Fruit fly (Drosophila melanogaster) whole organism, embryonic: ENCODE results near the gene CG14196.
A peak's percentile ranks its signal among the peaks of the same experiment; 100 is the strongest.

ENCODE experiments used
- ATbp ChIP-seq: fragments of 200-800 bp; sonication (Bioruptor generic); optimal IDR thresholded peaks from 2 replicates; lab custom pipeline; 2017; ENCODE audit warnings: missing biosample characterization, mild to moderate bottlenecking, missing genetic modification characterization, missing genetic modification reagents
- B-H1 ChIP-seq: fragments of 200-800 bp; sonication (Bioruptor generic); IDR thresholded peaks from 3 replicates; pipeline ENCODE4 v1.3.6; 2022; ENCODE audit warnings: missing biosample characterization, missing genetic modification characterization
- CG11723 ChIP-seq: fragments of 200-800 bp; sonication (Bioruptor generic); optimal IDR thresholded peaks from 2 replicates; lab custom pipeline; 2017; ENCODE audit warnings: missing biosample characterization, mild to moderate bottlenecking, missing genetic modification characterization
- CG12155 ChIP-seq: fragments of 200-800 bp; sonication (Bioruptor generic); optimal IDR thresholded peaks from 3 replicates; lab custom pipeline; 2016; ENCODE audit warnings: missing biosample characterization, missing genetic modification characterization
- CG12659 ChIP-seq: fragments of 200-800 bp; sonication (Bioruptor generic); optimal IDR thresholded peaks from 3 replicates; lab custom pipeline; 2017; ENCODE audit warnings: mild to moderate bottlenecking, missing biosample characterization, missing genetic modification reagents, missing genetic modification characterization
- CG13894 ChIP-seq: fragments of 200-800 bp; sonication (Bioruptor generic); optimal IDR thresholded peaks from 3 replicates; lab custom pipeline; 2018; ENCODE audit warnings: missing biosample characterization, mild to moderate bottlenecking, missing genetic modification characterization, moderate library complexity
- CG14050 ChIP-seq: fragments of 200-800 bp; sonication (Bioruptor generic); IDR thresholded peaks from 3 replicates; pipeline ENCODE4 v1.3.6; 2022; ENCODE audit warnings: missing biosample characterization, missing genetic modification characterization
- CG15011 ChIP-seq: fragments of 200-800 bp; sonication (Bioruptor generic); optimal IDR thresholded peaks from 3 replicates; lab custom pipeline; 2018; ENCODE audit warnings: missing biosample characterization, mild to moderate bottlenecking, missing genetic modification characterization
- CG15601 ChIP-seq: fragments of 200-800 bp; sonication (Bioruptor generic); optimal IDR thresholded peaks from 3 replicates; lab custom pipeline; 2019; ENCODE audit warnings: missing biosample characterization, mild to moderate bottlenecking, missing genetic modification characterization, moderate library complexity
- CG18011 ChIP-seq: fragments of 200-800 bp; sonication (Bioruptor generic); optimal IDR thresholded peaks from 2 replicates; lab custom pipeline; 2017; ENCODE audit warnings: missing biosample characterization, missing genetic modification characterization, mild to moderate bottlenecking, moderate library complexity, missing genotype
- CG2116 ChIP-seq: fragments of 200-800 bp; sonication (Bioruptor generic); optimal IDR thresholded peaks from 3 replicates; lab custom pipeline; 2018; ENCODE audit warnings: missing biosample characterization, mild to moderate bottlenecking, missing genetic modification characterization
- CG2712 ChIP-seq: fragments of 200-800 bp; optimal IDR thresholded peaks from 3 replicates; lab custom pipeline; 2019; ENCODE audit warnings: missing biosample characterization, mild to moderate bottlenecking, missing genetic modification characterization, moderate library complexity
- CG31365 ChIP-seq: fragments of 200-800 bp; sonication (Bioruptor generic); optimal IDR thresholded peaks from 2 replicates; lab custom pipeline; 2018; ENCODE audit warnings: missing biosample characterization, mild to moderate bottlenecking, missing genetic modification characterization
- CG31441 ChIP-seq: fragments of 200-800 bp; sonication (Bioruptor generic); IDR thresholded peaks from 2 replicates; pipeline ENCODE4 v1.3.6; 2022; ENCODE audit warnings: missing biosample characterization, missing genetic modification characterization
- CG33213 ChIP-seq: fragments of 200-800 bp; sonication (Bioruptor generic); optimal IDR thresholded peaks from 3 replicates; lab custom pipeline; 2016; ENCODE audit warnings: missing biosample characterization, missing genetic modification characterization
- CG3726 ChIP-seq: fragments of 200-800 bp; sonication (Bioruptor generic); IDR thresholded peaks from 3 replicates; pipeline ENCODE4, ENCODE4 v1.3.6; 2022; ENCODE audit warnings: missing biosample characterization, missing genetic modification characterization
- CG3838 ChIP-seq: fragments of 200-800 bp; sonication (Bioruptor generic); optimal IDR thresholded peaks from 3 replicates; lab custom pipeline; 2016; ENCODE audit warnings: missing biosample characterization, missing genetic modification characterization
- CG3847 ChIP-seq: fragments of 200-800 bp; sonication (Bioruptor generic); IDR thresholded peaks from 2 replicates; pipeline ENCODE4 v1.3.6; 2022; ENCODE audit warnings: missing biosample characterization, missing genetic modification characterization
- CG4328 ChIP-seq: fragments of 200-800 bp; sonication (Bioruptor generic); optimal IDR thresholded peaks from 3 replicates; lab custom pipeline; 2017; ENCODE audit warnings: missing biosample characterization, missing genetic modification reagents, missing genetic modification characterization
- CG4730 ChIP-seq: fragments of 200-800 bp; sonication (Bioruptor generic); IDR thresholded peaks from 2 replicates; pipeline ENCODE4 v1.3.6; 2022; ENCODE audit warnings: missing biosample characterization, missing genetic modification characterization
- CG5245 ChIP-seq: fragments of 200-800 bp; sonication (Bioruptor generic); optimal IDR thresholded peaks from 3 replicates; lab custom pipeline; 2016; ENCODE audit warnings: missing biosample characterization, missing genetic modification characterization
- CG7786 ChIP-seq: fragments of 200-800 bp; sonication (Bioruptor generic); optimal IDR thresholded peaks from 2 replicates; lab custom pipeline; 2016; ENCODE audit warnings: missing biosample characterization, missing genetic modification characterization
- CG8478 ChIP-seq: fragments of >200 bp; optimal IDR thresholded peaks from 2 replicates; lab custom pipeline; 2018
- CG9215 ChIP-seq: fragments of 200-800 bp; sonication (Bioruptor generic); IDR thresholded peaks from 2 replicates; pipeline ENCODE4 v1.3.6; 2022; ENCODE audit warnings: missing biosample characterization, missing genetic modification characterization
- CG9727 ChIP-seq: fragments of 200-800 bp; sonication (Bioruptor generic); optimal IDR thresholded peaks from 3 replicates; lab custom pipeline; 2017; ENCODE audit warnings: missing biosample characterization, mild to moderate bottlenecking, missing genetic modification characterization
- CTCF ChIP-seq: fragments of 200-800 bp; sonication (Bioruptor generic); optimal IDR thresholded peaks from 2 replicates; lab custom pipeline; 2017; ENCODE audit warnings: missing biosample characterization, mild to moderate bottlenecking, missing genetic modification characterization, moderate library complexity
- Dad ChIP-seq: fragments of 200-800 bp; sonication (Bioruptor generic); optimal IDR thresholded peaks from 3 replicates; lab custom pipeline; 2016; ENCODE audit warnings: missing biosample characterization, missing genetic modification characterization
- Deaf1 ChIP-seq: fragments of 200-800 bp; optimal IDR thresholded peaks from 3 replicates; lab custom pipeline; 2019; ENCODE audit warnings: missing biosample characterization, mild to moderate bottlenecking, missing genetic modification characterization, moderate library complexity
- HmgZ ChIP-seq: fragments of 200-800 bp; sonication (Bioruptor generic); optimal IDR thresholded peaks from 2 replicates; lab custom pipeline; 2018; ENCODE audit warnings: missing biosample characterization, mild to moderate bottlenecking, missing genetic modification characterization
- Ssrp ChIP-seq: fragments of 200-800 bp; sonication (Bioruptor generic); optimal IDR thresholded peaks from 2 replicates; lab custom pipeline; 2018; ENCODE audit warnings: missing biosample characterization, mild to moderate bottlenecking, missing genetic modification characterization, moderate library complexity
- Taf1 ChIP-seq: fragments of 200-800 bp; sonication (Bioruptor generic); IDR thresholded peaks from 2 replicates; pipeline ENCODE4 v1.3.6; 2022; ENCODE audit warnings: missing biosample characterization, missing genetic modification characterization
- ase ChIP-seq: fragments of 200-800 bp; sonication (Bioruptor generic); IDR thresholded peaks from 3 replicates; pipeline ENCODE4 v1.3.6; 2022; ENCODE audit warnings: missing biosample characterization, missing genetic modification characterization
- bab2 ChIP-seq: fragments of 200-800 bp; sonication (Bioruptor generic); optimal IDR thresholded peaks from 2 replicates; lab custom pipeline; 2016; ENCODE audit warnings: missing biosample characterization, missing genetic modification characterization
- cato ChIP-seq: fragments of 200-800 bp; sonication (Bioruptor generic); optimal IDR thresholded peaks from 2 replicates; lab custom pipeline; 2016; ENCODE audit warnings: missing biosample characterization, missing genetic modification characterization, borderline replicate concordance
- crp ChIP-seq, 2 experiments: fragments of 200-800 bp; sonication (Bioruptor generic); optimal IDR thresholded peaks; 2 replicates in 1 of 2; 3 replicates in 1 of 2; lab custom pipeline; 2017; ENCODE audit warnings: missing biosample characterization in 2 of 2, missing genetic modification characterization in 2 of 2, mild to moderate bottlenecking in 1 of 2, moderate library complexity in 1 of 2
- dimm ChIP-seq: fragments of 200-800 bp; sonication (Bioruptor generic); IDR thresholded peaks from 2 replicates; pipeline ENCODE4 v1.3.6; 2022; ENCODE audit warnings: missing biosample characterization, missing genetic modification characterization
- eyg ChIP-seq: fragments of 200-800 bp; sonication (Bioruptor generic); optimal IDR thresholded peaks from 3 replicates; lab custom pipeline; 2016; ENCODE audit warnings: missing biosample characterization, missing genetic modification characterization
- gsb ChIP-seq: fragments of 200-800 bp; sonication (Bioruptor generic); IDR thresholded peaks from 2 replicates; pipeline ENCODE4 v1.3.6; 2022; ENCODE audit warnings: missing biosample characterization, missing genetic modification characterization
- jumu ChIP-seq: fragments of 200-800 bp; sonication (Bioruptor generic); optimal IDR thresholded peaks from 3 replicates; lab custom pipeline; 2016; ENCODE audit warnings: missing biosample characterization, missing genetic modification characterization
- kah ChIP-seq: fragments of 200-800 bp; sonication (Bioruptor generic); optimal IDR thresholded peaks from 2 replicates; lab custom pipeline; 2018; ENCODE audit warnings: missing biosample characterization, mild to moderate bottlenecking, missing genetic modification characterization
- luna ChIP-seq: fragments of 200-800 bp; sonication (Bioruptor generic); optimal IDR thresholded peaks from 2 replicates; lab custom pipeline; 2016; ENCODE audit warnings: missing biosample characterization, missing genetic modification characterization
- mam ChIP-seq: fragments of 200-800 bp; sonication (Bioruptor generic); optimal IDR thresholded peaks from 3 replicates; lab custom pipeline; 2016; ENCODE audit warnings: missing biosample characterization, missing genetic modification characterization
- nmo ChIP-seq: fragments of 200-800 bp; sonication (Bioruptor generic); optimal IDR thresholded peaks from 2 replicates; lab custom pipeline; 2018; ENCODE audit warnings: missing biosample characterization, mild to moderate bottlenecking, missing genetic modification characterization, moderate library complexity
- prd ChIP-seq, 3 experiments: fragments of >200 bp in 2 of 3; fragments of 200-800 bp in 1 of 3; sonication (Bioruptor generic) in 1 of 3; optimal IDR thresholded peaks in 2 of 3; IDR thresholded peaks in 1 of 3; 2 replicates in 2 of 3; 3 replicates in 1 of 3; pipeline versions ENCODE4 v1.3.6 to Lab custom; 2017 to 2022; ENCODE audit warnings: missing biosample characterization in 1 of 3, missing genetic modification characterization in 1 of 3
- sd ChIP-seq: fragments of 200-800 bp; sonication (Bioruptor generic); optimal IDR thresholded peaks from 3 replicates; lab custom pipeline; 2018; ENCODE audit warnings: missing biosample characterization, mild to moderate bottlenecking, missing genetic modification characterization, moderate library complexity
- shn ChIP-seq: fragments of 200-800 bp; sonication (Bioruptor generic); optimal IDR thresholded peaks from 3 replicates; lab custom pipeline; 2016; ENCODE audit warnings: missing biosample characterization, missing genetic modification characterization
- sug ChIP-seq: fragments of 200-800 bp; optimal IDR thresholded peaks from 2 replicates; lab custom pipeline; 2019; ENCODE audit warnings: missing biosample characterization, mild to moderate bottlenecking, missing genetic modification characterization, moderate library complexity
- ttk ChIP-seq: fragments of 200-800 bp; sonication (Bioruptor generic); IDR thresholded peaks from 2 replicates; pipeline ENCODE4 v2.1.2; 2022; ENCODE audit warnings: missing biosample characterization, missing genetic modification characterization
- tup ChIP-seq: fragments of 200-800 bp; sonication (Bioruptor generic); optimal IDR thresholded peaks from 2 replicates; lab custom pipeline; 2016; ENCODE audit warnings: missing biosample characterization, mild to moderate bottlenecking, missing genetic modification characterization, moderate library complexity
- unpg ChIP-seq: fragments of 200-800 bp; sonication (Bioruptor generic); optimal IDR thresholded peaks from 3 replicates; lab custom pipeline; 2018; ENCODE audit warnings: missing biosample characterization, mild to moderate bottlenecking, missing genetic modification characterization, moderate library complexity
- yki ChIP-seq: fragments of >200 bp; optimal IDR thresholded peaks from 3 replicates; lab custom pipeline; 2018
- zen ChIP-seq: fragments of 200-800 bp; sonication (Bioruptor generic); optimal IDR thresholded peaks from 3 replicates; lab custom pipeline; 2018; ENCODE audit warnings: missing biosample characterization, mild to moderate bottlenecking, missing genetic modification characterization, moderate library complexity

Gene CG14196

DNA sequence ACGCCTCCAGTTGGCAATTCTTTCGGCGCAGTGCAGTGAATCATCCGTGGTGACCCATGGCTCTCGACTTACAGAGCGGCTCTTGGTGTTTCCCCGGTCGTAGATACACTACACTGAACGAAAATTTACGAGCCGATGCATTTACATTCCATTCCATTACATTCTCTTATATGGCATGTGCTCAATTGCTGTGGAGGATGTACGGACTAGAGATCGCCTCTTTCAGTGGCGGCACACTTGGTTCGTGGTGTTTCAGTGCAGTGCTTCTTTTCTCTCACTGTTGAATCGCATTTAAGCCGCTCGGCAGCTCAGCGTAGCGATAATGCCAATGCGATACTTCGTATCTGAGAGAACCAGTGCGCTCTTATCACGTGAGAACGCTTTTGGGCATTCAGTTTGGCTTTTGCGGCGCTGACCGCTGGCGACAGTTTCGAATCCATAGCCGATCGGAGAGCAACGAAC, 54.0 kb downstream of the CG14196 start, which contains the start of gene Mec2 (continued):
- TF ChIP-seq ttk (GFP tag; lab: Robert Waterston, UW) = no peak
- TF ChIP-seq kah (GFP tag; lab: Kevin White, UChicago) = no peak
- TF ChIP-seq cato = no peak
- peak; percentile 33 for TF ChIP-seq bab2 (GFP tag; lab: Kevin White, UChicago)
- TF ChIP-seq CG15011 (GFP tag; lab: Kevin White, UChicago) = no peak
- TF ChIP-seq zen (tag; lab: Kevin White, UChicago) = no peak
- TF ChIP-seq shn (GFP tag; lab: Kevin White, UChicago) = peak; percentile 65
- no peak for TF ChIP-seq CG31365 (tag; lab: Kevin White, UChicago)
- peak; percentile 38 for TF ChIP-seq nmo (GFP tag; lab: Kevin White, UChicago)
- TF ChIP-seq ATbp (GFP tag; lab: Kevin White, UChicago) = peak; percentile 59
- TF ChIP-seq CG8478 = no peak
- TF ChIP-seq B-H1 (GFP tag; lab: Robert Waterston, UW) = no peak
- TF ChIP-seq CG3847 (GFP tag; lab: Robert Waterston, UW) = peak; percentile 39; the same call in 1 of the 2 replicates
- TF ChIP-seq Ssrp (tag; lab: Kevin White, UChicago) = peak; percentile 40
- TF ChIP-seq tup (GFP tag; lab: Kevin White, UChicago) = no peak
- TF ChIP-seq eyg = no peak
- no peak for TF ChIP-seq gsb (GFP tag; lab: Robert Waterston, UW)
- TF ChIP-seq CG9727 (GFP tag; lab: Kevin White, UChicago) = peak; percentile 31
- no peak for TF ChIP-seq ase (GFP tag; lab: Robert Waterston, UW)
- TF ChIP-seq jumu (GFP tag; lab: Kevin White, UChicago) = peak; percentile 43
- TF ChIP-seq unpg = peak; percentile 70
- no peak for TF ChIP-seq CG2116 (GFP tag; lab: Kevin White, UChicago)
- TF ChIP-seq prd (optimal IDR thresholded peaks at IDR 0.05; lab: Kevin White, UChicago) = no peak
- peak; percentile 72 for TF ChIP-seq prd (GFP tag; IDR thresholded peaks at IDR 0.05; lab: Robert Waterston, UW)
- TF ChIP-seq luna = no peak
- peak; percentile 29 for TF ChIP-seq CG7786 (GFP tag; lab: Kevin White, UChicago)
- TF ChIP-seq sug (tag; lab: Kevin White, UChicago) = no peak
- peak; percentile 53; the same call in 2 of the 3 replicates for TF ChIP-seq CG14050 (GFP tag; lab: Robert Waterston, UW)
- TF ChIP-seq crp (GFP tag; optimal IDR thresholded peaks at IDR 0.05; lab: Kevin White, UChicago) = no peak
- TF ChIP-seq CG12659 (GFP tag; lab: Kevin White, UChicago) = peak; percentile 55
- TF ChIP-seq Dad (GFP tag; lab: Kevin White, UChicago) = peak; percentile 35
- TF ChIP-seq CG5245 (GFP tag; lab: Kevin White, UChicago) = peak; percentile 40
- no peak for TF ChIP-seq CG33213 (GFP tag; lab: Kevin White, UChicago)
- no peak for TF ChIP-seq CG15601 (tag; lab: Kevin White, UChicago)
- no peak for TF ChIP-seq yki
- TF ChIP-seq CG4328 (GFP tag; lab: Kevin White, UChicago) = no peak
- TF ChIP-seq CG11723 (GFP tag; lab: Kevin White, UChicago) = no peak
- TF ChIP-seq CG31441 (GFP tag; lab: Robert Waterston, UW) = peak; percentile 15; the same call in 1 of the 2 replicates
- TF ChIP-seq CG4730 (GFP tag; lab: Robert Waterston, UW) = peak; percentile 31; the same call in 1 of the 2 replicates
- TF ChIP-seq HmgZ (tag; lab: Kevin White, UChicago) = peak; percentile 39
- no peak for TF ChIP-seq dimm (GFP tag; lab: Robert Waterston, UW)
- TF ChIP-seq CTCF (GFP tag; lab: Kevin White, UChicago) = no peak
- 0 out of 3 replicates have a peak, but pooled peaks have one; percentile 23 for TF ChIP-seq CG3726 (GFP tag; lab: Robert Waterston, UW)
- TF ChIP-seq CG9215 (GFP tag; lab: Robert Waterston, UW) = peak; percentile 12; the same call in 1 of the 2 replicates
- TF ChIP-seq sd = peak; percentile 46
- no peak for TF ChIP-seq CG3838
- TF ChIP-seq CG18011 = no peak
- TF ChIP-seq CG12155 (GFP tag; lab: Kevin White, UChicago) = peak; percentile 0
- peak; percentile 30 for TF ChIP-seq CG2712 (tag; lab: Kevin White, UChicago)
- TF ChIP-seq Deaf1 (tag; lab: Kevin White, UChicago) = peak; percentile 56
- TF ChIP-seq Taf1 = no peak
- TF ChIP-seq mam (GFP tag; lab: Kevin White, UChicago) = peak; percentile 27
- TF ChIP-seq CG13894 (tag; lab: Kevin White, UChicago) = no peak
